Worm (Caenorhabditis elegans): ENCODE results near the gene sar-1.

ce11 chrIV:4518111-4518510 is 5.0 kb upstream of the sar-1 start:
- no peak for TF ChIP-seq ref-1 (GFP tag; conservative IDR thresholded peaks at IDR 0.05)
- TF ChIP-seq cog-1 (tag; optimal IDR thresholded peaks at IDR 0.05) = no peak
- TF ChIP-seq flt-1 (GFP tag; IDR thresholded peaks at IDR 0.05) = no peak
